Fruit fly (Drosophila melanogaster): ENCODE results near the gene tow.

The tow gene

DNA sequence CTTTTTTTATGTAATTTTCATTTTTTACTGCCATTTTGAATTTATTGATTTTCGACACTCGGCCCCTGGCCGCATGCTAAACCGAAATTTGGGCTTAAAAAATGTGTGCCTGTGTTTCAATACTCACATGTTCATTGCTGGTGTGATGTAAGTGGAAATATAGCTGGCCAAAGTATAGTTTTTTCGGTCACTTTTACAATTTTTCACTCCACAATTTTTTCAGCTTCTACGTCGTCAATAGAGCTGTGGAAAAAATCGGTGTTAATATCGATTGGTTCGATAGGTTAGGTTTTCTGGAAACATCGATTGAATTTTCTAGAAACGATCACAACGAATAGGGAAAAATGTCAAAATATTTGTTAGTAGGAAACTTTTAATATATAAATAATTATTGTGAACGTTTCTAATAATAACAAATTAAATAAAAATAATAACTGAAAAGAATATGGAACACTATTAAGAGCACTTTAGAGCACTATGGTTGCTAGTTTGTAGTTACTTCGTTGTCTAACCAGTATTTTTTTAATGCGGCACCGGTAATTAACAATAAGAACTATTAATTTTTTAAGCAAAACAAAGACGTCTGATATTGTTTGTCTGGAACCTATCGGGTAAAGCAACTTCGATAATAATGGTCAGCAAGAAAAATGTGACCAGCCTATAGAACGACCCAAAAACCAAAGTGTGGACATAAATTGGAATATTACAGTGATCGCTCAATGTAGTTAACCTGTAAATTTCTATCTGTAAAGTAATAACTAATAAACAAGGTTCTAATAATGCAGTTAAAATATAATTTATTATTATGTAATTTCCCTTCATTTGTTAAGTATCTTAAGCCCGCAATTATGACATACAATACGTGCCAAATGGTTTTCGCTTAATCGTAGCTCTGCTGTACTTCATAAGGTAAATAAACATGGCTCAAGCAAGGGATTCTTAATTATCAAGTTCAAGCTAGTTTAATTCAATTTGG, 12.9 kb downstream of the tow start, which contains the start of the genes CG10077 and CG9948 (continued):
- TF ChIP-seq Hmx (GFP tag; optimal IDR thresholded peaks at IDR 0.05) (peak; percentile 65), CG12219 (GFP tag; optimal IDR thresholded peaks at IDR 0.05) (peak; percentile 87), CG7271 (tag; optimal IDR thresholded peaks at IDR 0.05) (peak; percentile 73), lov (optimal IDR thresholded peaks at IDR 0.05) (no peak), lov (GFP tag; IDR thresholded peaks at IDR 0.05) (peak; percentile 46; the same call in 1 of the 3 replicates), Jarid2 (GFP tag; optimal IDR thresholded peaks at IDR 0.05) (peak; percentile 47), slbo (GFP tag; IDR thresholded peaks at IDR 0.05) (peak; percentile 95), CG4360 (GFP tag; IDR thresholded peaks at IDR 0.05) (peak; percentile 56), CG7745 (tag; optimal IDR thresholded peaks at IDR 0.05) (peak; percentile 62), CG34422 (GFP tag; IDR thresholded peaks at IDR 0.05) (peak; percentile 94), bsh (GFP tag; optimal IDR thresholded peaks at IDR 0.05) (peak; percentile 73 to 94), C15 (GFP tag; IDR thresholded peaks at IDR 0.05) (peak; percentile 61; the same call in 1 of the 3 replicates), ems (GFP tag; optimal IDR thresholded peaks at IDR 0.05) (peak; percentile 67), CG15514 (GFP tag; optimal IDR thresholded peaks at IDR 0.05) (peak; percentile 77), CG2116 (GFP tag; optimal IDR thresholded peaks at IDR 0.05) (peak; percentile 78), CG12659 (GFP tag; optimal IDR thresholded peaks at IDR 0.05) (peak; percentile 86), CG10959 (GFP tag; IDR thresholded peaks at IDR 0.05) (peak; percentile 83), CG1792 (GFP tag; optimal IDR thresholded peaks at IDR 0.05) (no peak), CG2129 (GFP tag; IDR thresholded peaks at IDR 0.05; ENCODE audit: partially characterized antibody) (peak; percentile 64), CG12155 (GFP tag; optimal IDR thresholded peaks at IDR 0.05) (peak; percentile 80), CG6175 (GFP tag; IDR thresholded peaks at IDR 0.05) (peak; percentile 52; the same call in 1 of the 3 replicates), CG6813 (GFP tag; optimal IDR thresholded peaks at IDR 0.05) (peak; percentile 75), her (GFP tag; optimal IDR thresholded peaks at IDR 0.05) (peak; percentile 11), CG11504 (tag; optimal IDR thresholded peaks at IDR 0.05) (peak; percentile 91), CG6272 (GFP tag; IDR thresholded peaks at IDR 0.05) (peak; percentile 76), CG13775 (GFP tag; optimal IDR thresholded peaks at IDR 0.05) (peak; percentile 85), B-H1 (GFP tag; IDR thresholded peaks at IDR 0.05) (peak; percentile 86), crp (GFP tag; optimal IDR thresholded peaks at IDR 0.05) (peak in 1 of 2 experiments; percentile 50), pnt (GFP tag; optimal IDR thresholded peaks at IDR 0.05) (peak; percentile 36), toy (GFP tag; IDR thresholded peaks at IDR 0.05) (0 out of 2 replicates have a peak, but pooled peaks have one; percentile 55), CHES-1-like (GFP tag; optimal IDR thresholded peaks at IDR 0.05) (peak; percentile 32), bcd (GFP tag; optimal IDR thresholded peaks at IDR 0.05) (peak; percentile 85), ftz-f1 (GFP tag; optimal IDR thresholded peaks at IDR 0.05) (no peak), H2.0 (GFP tag; IDR thresholded peaks at IDR 0.05) (peak; percentile 92), gsb-n (tag; optimal IDR thresholded peaks at IDR 0.05) (peak; percentile 85), CG9817 (tag; optimal IDR thresholded peaks at IDR 0.05) (peak; percentile 92), ham (GFP tag; IDR thresholded peaks at IDR 0.05) (peak; percentile 53; the same call in 1 of the 2 replicates), chn (GFP tag; optimal IDR thresholded peaks at IDR 0.05) (peak; percentile 78), CG10366 (GFP tag; IDR thresholded peaks at IDR 0.05) (peak; percentile 89), exex (tag; optimal IDR thresholded peaks at IDR 0.05) (no peak), GATAe (GFP tag; conservative IDR thresholded peaks at IDR 0.05) (no peak), mirr (GFP tag; optimal IDR thresholded peaks at IDR 0.05) (peak; percentile 83), CG31441 (GFP tag; IDR thresholded peaks at IDR 0.05) (peak; percentile 90), CG6654 (GFP tag; optimal IDR thresholded peaks at IDR 0.05) (peak; percentile 44), Oaz (GFP tag; IDR thresholded peaks at IDR 0.05) (peak; percentile 85), Gug (GFP tag; IDR thresholded peaks at IDR 0.05) (peak; percentile 82), CG10267 (tag; optimal IDR thresholded peaks at IDR 0.05) (peak; percentile 81), Ssrp (tag; optimal IDR thresholded peaks at IDR 0.05) (peak; percentile 87)
